Fruit fly (Drosophila melanogaster): ENCODE measurements around the gene emei.

The emei gene

DNA sequence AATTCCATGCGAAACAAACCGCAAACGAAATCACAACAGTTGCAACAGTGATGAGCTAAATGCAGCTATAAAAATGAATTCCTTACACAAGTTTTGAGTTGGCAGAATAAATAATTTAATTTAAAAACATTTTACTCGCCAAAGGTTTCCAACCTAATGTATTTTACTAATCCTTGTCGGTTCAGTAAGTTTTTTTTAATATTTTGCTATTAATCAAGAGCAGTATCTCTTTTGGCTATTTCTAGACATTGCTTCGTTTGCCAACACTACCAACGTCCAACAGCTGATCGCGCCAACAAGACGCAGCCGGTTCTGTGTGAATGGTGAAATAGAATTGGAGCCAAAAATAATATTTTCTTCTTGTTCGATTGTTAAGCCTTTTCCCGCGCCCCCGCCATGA, 44.8 kb upstream of the emei start, which contains the start of the genes CG32075, CG45101 and SuUR (continued):
- peak; percentile 85 for TF ChIP-seq CG9727 (GFP tag; optimal IDR thresholded peaks at IDR 0.05)
- no peak for TF ChIP-seq Hand (GFP tag; optimal IDR thresholded peaks at IDR 0.05)
- peak; percentile 62 for TF ChIP-seq Asciz (GFP tag; optimal IDR thresholded peaks at IDR 0.05)
- peak; percentile 76 for TF ChIP-seq eyg (GFP tag; optimal IDR thresholded peaks at IDR 0.05)
- no peak for TF ChIP-seq sim (GFP tag; IDR thresholded peaks at IDR 0.05)
- TF ChIP-seq fd102C (GFP tag; optimal IDR thresholded peaks at IDR 0.05) = peak; percentile 36
- TF ChIP-seq kah (GFP tag; optimal IDR thresholded peaks at IDR 0.05) = peak; percentile 32
- peak; percentile 80; the same call in 2 of the 3 replicates for TF ChIP-seq CG3726 (GFP tag; IDR thresholded peaks at IDR 0.05)
- TF ChIP-seq chm (GFP tag; IDR thresholded peaks at IDR 0.05) = peak; percentile 90
- TF ChIP-seq Elba2 (GFP tag; optimal IDR thresholded peaks at IDR 0.05) = peak; percentile 81
- peak; percentile 90 for TF ChIP-seq CG34422 (GFP tag; IDR thresholded peaks at IDR 0.05)
- TF ChIP-seq CG3847 (GFP tag; IDR thresholded peaks at IDR 0.05) = peak; percentile 90
- peak; percentile 61 for TF ChIP-seq CG30020 (tag; optimal IDR thresholded peaks at IDR 0.05)
- peak; percentile 83 for TF ChIP-seq CG18599 (GFP tag; optimal IDR thresholded peaks at IDR 0.05)
- peak; percentile 49 for TF ChIP-seq gcm (GFP tag; optimal IDR thresholded peaks at IDR 0.05)
- no peak for TF ChIP-seq MTF-1 (GFP tag; optimal IDR thresholded peaks at IDR 0.05; ENCODE audit: borderline replicate concordance)
- peak; percentile 98 for TF ChIP-seq MBD-R2 (GFP tag; IDR thresholded peaks at IDR 0.05)
- TF ChIP-seq abd-A (tag; optimal IDR thresholded peaks at IDR 0.05) = no peak
- TF ChIP-seq CG9932 (GFP tag; IDR thresholded peaks at IDR 0.05) = peak; percentile 94
- no peak for TF ChIP-seq Neu2 (GFP tag; optimal IDR thresholded peaks at IDR 0.05; ENCODE audit: borderline replicate concordance)
- peak; percentile 80 for TF ChIP-seq run (tag; optimal IDR thresholded peaks at IDR 0.05)
- TF ChIP-seq CG12942 (GFP tag; optimal IDR thresholded peaks at IDR 0.05) = peak; percentile 94
- TF ChIP-seq CG18476 (GFP tag; optimal IDR thresholded peaks at IDR 0.05) = peak; percentile 82
- no peak for TF ChIP-seq CG34224 (GFP tag; IDR thresholded peaks at IDR 0.05; ENCODE audit: partially characterized antibody)
- peak; percentile 77 for TF ChIP-seq gro (GFP tag; optimal IDR thresholded peaks at IDR 0.05)
- no peak for TF ChIP-seq bigmax (GFP tag; optimal IDR thresholded peaks at IDR 0.05)
- TF ChIP-seq pfk (GFP tag; optimal IDR thresholded peaks at IDR 0.05) = no peak
- peak; percentile 63 for TF ChIP-seq Dp (GFP tag; optimal IDR thresholded peaks at IDR 0.05)
- peak; percentile 72; the same call in 2 of the 3 replicates for TF ChIP-seq CG14050 (GFP tag; IDR thresholded peaks at IDR 0.05)
- no peak for TF ChIP-seq Kr (GFP tag; optimal IDR thresholded peaks at IDR 0.05)
- TF ChIP-seq Scr (GFP tag; IDR thresholded peaks at IDR 0.05; ENCODE audit: partially characterized antibody) = no peak
- peak; percentile 89 for TF ChIP-seq CG17328 (GFP tag; IDR thresholded peaks at IDR 0.05)
- no peak for TF ChIP-seq fru (optimal IDR thresholded peaks at IDR 0.05)
- peak; percentile 91 for TF ChIP-seq CG9609 (GFP tag; optimal IDR thresholded peaks at IDR 0.05)
- TF ChIP-seq Tbp (GFP tag; optimal IDR thresholded peaks at IDR 0.05) = no peak
- TF ChIP-seq peb (GFP tag; IDR thresholded peaks at IDR 0.05) = peak; percentile 87
- peak; percentile 93 for TF ChIP-seq CG12391 (tag; optimal IDR thresholded peaks at IDR 0.05)
- peak; percentile 64 for TF ChIP-seq CG3407 (GFP tag; optimal IDR thresholded peaks at IDR 0.05)
- TF ChIP-seq CG6765 (GFP tag; optimal IDR thresholded peaks at IDR 0.05) = peak; percentile 9
- peak; percentile 86 for TF ChIP-seq Side (GFP tag; optimal IDR thresholded peaks at IDR 0.05)
- TF ChIP-seq Sry-δ (GFP tag; optimal IDR thresholded peaks at IDR 0.05) = peak; percentile 63
- TF ChIP-seq hb (GFP tag; IDR thresholded peaks at IDR 0.05; ENCODE audit: partially characterized antibody) = no peak
- TF ChIP-seq CG6791 (GFP tag; IDR thresholded peaks at IDR 0.05; ENCODE audit: partially characterized antibody) = no peak
- no peak for TF ChIP-seq gce (GFP tag; IDR thresholded peaks at IDR 0.05)
- TF ChIP-seq Camta (GFP tag; optimal IDR thresholded peaks at IDR 0.05) = peak; percentile 89
- 0 out of 2 replicates have a peak, but pooled peaks have one; percentile 40 for TF ChIP-seq bowl (GFP tag; IDR thresholded peaks at IDR 0.05)
- TF ChIP-seq pb (GFP tag; optimal IDR thresholded peaks at IDR 0.05) = peak; percentile 43
- TF ChIP-seq Eip74EF (GFP tag; optimal IDR thresholded peaks at IDR 0.05) = peak in 1 of 2 experiments; percentile 35
- no peak for TF ChIP-seq CG2129 (GFP tag; IDR thresholded peaks at IDR 0.05; ENCODE audit: partially characterized antibody)
- peak; percentile 78 for TF ChIP-seq CG7556 (GFP tag; optimal IDR thresholded peaks at IDR 0.05)
